ENCODE assay signal across 1 fruit fly cellular context in the genomic region with DNA sequence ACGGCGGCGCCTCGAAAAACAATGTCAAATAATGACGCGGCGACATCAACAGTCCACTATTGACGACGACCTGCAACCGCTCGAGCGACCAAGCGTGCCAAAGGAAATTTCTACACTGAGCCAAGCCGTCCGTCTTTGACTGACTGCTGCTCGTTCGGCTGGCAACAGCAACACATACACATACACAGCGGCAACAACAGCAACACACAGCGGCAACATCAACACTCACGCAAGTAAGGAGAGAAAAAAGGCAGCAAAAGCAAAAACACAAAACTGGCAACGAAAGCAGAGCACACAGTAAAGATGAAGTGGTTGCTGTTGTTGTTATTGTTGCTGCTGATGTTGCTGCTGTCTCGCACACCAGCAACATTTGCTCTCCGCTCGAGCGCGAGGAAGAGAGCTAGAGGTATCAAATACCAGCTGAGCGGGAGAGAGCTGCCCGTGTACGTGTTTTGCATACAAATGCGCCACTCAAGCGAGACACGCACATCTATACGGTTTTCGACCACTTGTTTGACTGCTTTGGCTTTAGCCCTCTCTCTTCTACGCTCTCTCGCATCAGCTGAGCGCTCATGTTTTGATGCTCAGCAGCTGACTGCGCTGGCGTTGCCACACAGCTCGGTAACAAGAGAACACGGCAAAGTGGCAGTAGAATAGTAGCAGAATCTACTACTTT.
TF ChIP-seq lines count a peak whose summit lies in the region.

No protein-coding gene starts in this region.

TF ChIP-seq in whole organism, embryonic, 481 proteins besides CTCF, POLR2A, EP300 and RAD21 (continued from another document and continues in another):
- TF ChIP-seq CG9727 (GFP tag; optimal IDR thresholded peaks at IDR 0.05; lab: Kevin White, UChicago) (peak; percentile 50), inv (GFP tag; IDR thresholded peaks at IDR 0.05; lab: Robert Waterston, UW; ENCODE audit: partially characterized antibody) (peak; percentile 23; the same call in 1 of the 2 replicates), CG12071 (GFP tag; optimal IDR thresholded peaks at IDR 0.05; lab: Kevin White, UChicago) (peak; percentile 69), Doc3 (GFP tag; IDR thresholded peaks at IDR 0.05; lab: Robert Waterston, UW; ENCODE audit: partially characterized antibody) (peak; percentile 72), CG9876 (GFP tag; optimal IDR thresholded peaks at IDR 0.05; lab: Kevin White, UChicago) (no peak), Dip2 (GFP tag; IDR thresholded peaks at IDR 0.05; lab: Robert Waterston, UW) (no peak), HLH4C (GFP tag; IDR thresholded peaks at IDR 0.05; lab: Robert Waterston, UW; ENCODE audit: partially characterized antibody) (no peak; the same call in 2 of the 3 replicates), CG9609 (GFP tag; optimal IDR thresholded peaks at IDR 0.05; lab: Kevin White, UChicago) (no peak), lbe (GFP tag; optimal IDR thresholded peaks at IDR 0.05; lab: Kevin White, UChicago) (peak; percentile 94), prd (optimal IDR thresholded peaks at IDR 0.05; lab: Kevin White, UChicago) (no peak), prd (GFP tag; IDR thresholded peaks at IDR 0.05; lab: Robert Waterston, UW) (no peak), CG13123 (GFP tag; optimal IDR thresholded peaks at IDR 0.05; lab: Kevin White, UChicago) (no peak), Lim3 (GFP tag; IDR thresholded peaks at IDR 0.05; lab: Robert Waterston, UW) (no peak), CG7357 (GFP tag; IDR thresholded peaks at IDR 0.05; lab: Robert Waterston, UW) (no peak), CG14710 (tag; optimal IDR thresholded peaks at IDR 0.05; lab: Kevin White, UChicago) (peak; percentile 3), crol (GFP tag; IDR thresholded peaks at IDR 0.05; lab: Robert Waterston, UW) (peak; percentile 46), CG13775 (GFP tag; optimal IDR thresholded peaks at IDR 0.05; lab: Kevin White, UChicago) (no peak), bowl (GFP tag; IDR thresholded peaks at IDR 0.05; lab: Robert Waterston, UW) (no peak), exex (tag; optimal IDR thresholded peaks at IDR 0.05; lab: Kevin White, UChicago) (no peak), cato (GFP tag; optimal IDR thresholded peaks at IDR 0.05; lab: Kevin White, UChicago; ENCODE audit: borderline replicate concordance) (no peak), CG16779 (GFP tag; IDR thresholded peaks at IDR 0.05; lab: Robert Waterston, UW) (no peak), Dfd (GFP tag; optimal IDR thresholded peaks at IDR 0.05; lab: Kevin White, UChicago) (no peak), CG15269 (tag; optimal IDR thresholded peaks at IDR 0.05; lab: Kevin White, UChicago) (peak; percentile 49), CG2199 (GFP tag; IDR thresholded peaks at IDR 0.05; lab: Robert Waterston, UW) (peak; percentile 74; the same call in 1 of the 3 replicates), H2.0 (GFP tag; IDR thresholded peaks at IDR 0.05; lab: Robert Waterston, UW) (no peak), Deaf1 (tag; optimal IDR thresholded peaks at IDR 0.05; lab: Kevin White, UChicago) (peak; percentile 76), Pdp1 (GFP tag; optimal IDR thresholded peaks at IDR 0.05; lab: Kevin White, UChicago) (no peak), CG18476 (GFP tag; optimal IDR thresholded peaks at IDR 0.05; lab: Kevin White, UChicago) (no peak), tna (GFP tag; IDR thresholded peaks at IDR 0.05; lab: Robert Waterston, UW; ENCODE audit: partially characterized antibody) (peak; percentile 34; the same call in 1 of the 2 replicates), luna (GFP tag; optimal IDR thresholded peaks at IDR 0.05; lab: Kevin White, UChicago) (no peak), Asciz (GFP tag; optimal IDR thresholded peaks at IDR 0.05; lab: Kevin White, UChicago) (no peak), CG7271 (tag; optimal IDR thresholded peaks at IDR 0.05; lab: Kevin White, UChicago) (no peak), CG18619 (GFP tag; optimal IDR thresholded peaks at IDR 0.05; lab: Kevin White, UChicago) (no peak), dimm (GFP tag; IDR thresholded peaks at IDR 0.05; lab: Robert Waterston, UW) (no peak), Kr (GFP tag; optimal IDR thresholded peaks at IDR 0.05; lab: Kevin White, UChicago) (no peak), kni (GFP tag; optimal IDR thresholded peaks at IDR 0.05; lab: Kevin White, UChicago) (peak; percentile 97), ERR (GFP tag; optimal IDR thresholded peaks at IDR 0.05; lab: Kevin White, UChicago) (no peak), NFAT (GFP tag; IDR thresholded peaks at IDR 0.05; lab: Robert Waterston, UW) (peak; percentile 61; the same call in 1 of the 2 replicates), Jarid2 (GFP tag; optimal IDR thresholded peaks at IDR 0.05; lab: Kevin White, UChicago) (peak; percentile 96), hbn (GFP tag; IDR thresholded peaks at IDR 0.05; lab: Robert Waterston, UW; ENCODE audit: partially characterized antibody) (peak; percentile 80), bsh (GFP tag; optimal IDR thresholded peaks at IDR 0.05; lab: Kevin White, UChicago) (peak in 1 of 2 experiments; percentile 79), CkIIα-i1 (GFP tag; IDR thresholded peaks at IDR 0.05; lab: Robert Waterston, UW) (no peak), CG6272 (GFP tag; IDR thresholded peaks at IDR 0.05; lab: Robert Waterston, UW) (no peak), CG10979 (tag; optimal IDR thresholded peaks at IDR 0.05; lab: Kevin White, UChicago) (no peak), CG2116 (GFP tag; optimal IDR thresholded peaks at IDR 0.05; lab: Kevin White, UChicago) (no peak), gcm2 (GFP tag; optimal IDR thresholded peaks at IDR 0.05; lab: Kevin White, UChicago) (peak; percentile 26), ATbp (GFP tag; optimal IDR thresholded peaks at IDR 0.05; lab: Kevin White, UChicago) (no peak), HLH54F (GFP tag; optimal IDR thresholded peaks at IDR 0.05; lab: Kevin White, UChicago) (no peak), Sry-δ (GFP tag; optimal IDR thresholded peaks at IDR 0.05; lab: Kevin White, UChicago) (no peak), CG6683 (GFP tag; optimal IDR thresholded peaks at IDR 0.05; lab: Kevin White, UChicago) (peak; percentile 39), Eip74EF (GFP tag; optimal IDR thresholded peaks at IDR 0.05; lab: Kevin White, UChicago) (peak in 1 of 2 experiments; percentile 67), Nf-YB (GFP tag; optimal IDR thresholded peaks at IDR 0.05; lab: Kevin White, UChicago) (peak; percentile 47), ttk (GFP tag; IDR thresholded peaks at IDR 0.05; lab: Robert Waterston, UW) (no peak), gfzf (GFP tag; optimal IDR thresholded peaks at IDR 0.05; lab: Kevin White, UChicago) (no peak), CG17359 (tag; optimal IDR thresholded peaks at IDR 0.05; lab: Kevin White, UChicago) (peak; percentile 44), dmrt99B (tag; optimal IDR thresholded peaks at IDR 0.05; lab: Kevin White, UChicago) (no peak), emc (GFP tag; optimal IDR thresholded peaks at IDR 0.05; lab: Kevin White, UChicago) (no peak), CG14014 (GFP tag; IDR thresholded peaks at IDR 0.05; lab: Robert Waterston, UW) (peak; percentile 6; the same call in 1 of the 2 replicates), Dp (GFP tag; optimal IDR thresholded peaks at IDR 0.05; lab: Kevin White, UChicago) (no peak), nau (GFP tag; optimal IDR thresholded peaks at IDR 0.05; lab: Kevin White, UChicago) (peak; percentile 51), Gug (GFP tag; IDR thresholded peaks at IDR 0.05; lab: Robert Waterston, UW) (no peak), scrt (GFP tag; optimal IDR thresholded peaks at IDR 0.05; lab: Kevin White, UChicago) (peak; percentile 97), Oli (tag; optimal IDR thresholded peaks at IDR 0.05; lab: Kevin White, UChicago) (peak; percentile 9), CG10543 (GFP tag; optimal IDR thresholded peaks at IDR 0.05; lab: Kevin White, UChicago) (peak; percentile 78), CG10565 (GFP tag; optimal IDR thresholded peaks at IDR 0.05; lab: Kevin White, UChicago) (no peak), tin (GFP tag; optimal IDR thresholded peaks at IDR 0.05; lab: Kevin White, UChicago) (peak; percentile 7), CG14050 (GFP tag; IDR thresholded peaks at IDR 0.05; lab: Robert Waterston, UW) (no peak), CG34376 (GFP tag; optimal IDR thresholded peaks at IDR 0.05; lab: Kevin White, UChicago) (peak; percentile 78), Meics (GFP tag; optimal IDR thresholded peaks at IDR 0.05; lab: Kevin White, UChicago) (no peak), CG1792 (GFP tag; optimal IDR thresholded peaks at IDR 0.05; lab: Kevin White, UChicago) (no peak), CG18764 (GFP tag; optimal IDR thresholded peaks at IDR 0.05; lab: Kevin White, UChicago) (no peak), dati (GFP tag; IDR thresholded peaks at IDR 0.05; lab: Robert Waterston, UW) (no peak), Side (GFP tag; optimal IDR thresholded peaks at IDR 0.05; lab: Kevin White, UChicago) (no peak), nerfin-2 (GFP tag; IDR thresholded peaks at IDR 0.05; lab: Robert Waterston, UW; ENCODE audit: partially characterized antibody) (no peak), CG6854 (GFP tag; optimal IDR thresholded peaks at IDR 0.05; lab: Kevin White, UChicago) (peak; percentile 29), CG11560 (tag; IDR thresholded peaks at IDR 0.05; lab: Robert Waterston, UW) (no peak), CG32767 (GFP tag; IDR thresholded peaks at IDR 0.05; lab: Robert Waterston, UW) (peak; percentile 32; the same call in 1 of the 2 replicates), Tbp (GFP tag; optimal IDR thresholded peaks at IDR 0.05; lab: Kevin White, UChicago) (peak; percentile 18), org-1 (GFP tag; optimal IDR thresholded peaks at IDR 0.05; lab: Kevin White, UChicago) (peak; percentile 17), Mes4 (GFP tag; optimal IDR thresholded peaks at IDR 0.05; lab: Kevin White, UChicago) (no peak), CG11504 (tag; optimal IDR thresholded peaks at IDR 0.05; lab: Kevin White, UChicago) (peak; percentile 100), Neu2 (GFP tag; optimal IDR thresholded peaks at IDR 0.05; lab: Kevin White, UChicago; ENCODE audit: borderline replicate concordance) (no peak), z (GFP tag; IDR thresholded peaks at IDR 0.05; lab: Robert Waterston, UW) (peak; percentile 71; the same call in 2 of the 3 replicates), Lpt (GFP tag; optimal IDR thresholded peaks at IDR 0.05; lab: Kevin White, UChicago) (no peak), CG4820 (GFP tag; optimal IDR thresholded peaks at IDR 0.05; lab: Kevin White, UChicago) (no peak), CG31441 (GFP tag; IDR thresholded peaks at IDR 0.05; lab: Robert Waterston, UW) (no peak; the same call in 1 of the 2 replicates), MTF-1 (GFP tag; optimal IDR thresholded peaks at IDR 0.05; lab: Kevin White, UChicago; ENCODE audit: borderline replicate concordance) (peak; percentile 11), Trl (optimal IDR thresholded peaks at IDR 0.05; lab: Kevin White, UChicago) (peak; percentile 99 to 100), Trl (GFP tag; optimal IDR thresholded peaks at IDR 0.05; lab: Kevin White, UChicago) (peak; percentile 78), CG16813 (GFP tag; IDR thresholded peaks at IDR 0.05; lab: Robert Waterston, UW; ENCODE audit: partially characterized antibody) (no peak; the same call in 2 of the 3 replicates), CG7372 (GFP tag; IDR thresholded peaks at IDR 0.05; lab: Robert Waterston, UW) (no peak), Hr3 (GFP tag; optimal IDR thresholded peaks at IDR 0.05; lab: Kevin White, UChicago) (no peak), Hand (GFP tag; optimal IDR thresholded peaks at IDR 0.05; lab: Kevin White, UChicago) (peak; percentile 72), CG6254 (GFP tag; optimal IDR thresholded peaks at IDR 0.05; lab: Kevin White, UChicago) (peak; percentile 22), CG12219 (GFP tag; optimal IDR thresholded peaks at IDR 0.05; lab: Kevin White, UChicago) (peak; percentile 47), D19A (tag; optimal IDR thresholded peaks at IDR 0.05; lab: Kevin White, UChicago) (no peak), Optix (GFP tag; IDR thresholded peaks at IDR 0.05; lab: Robert Waterston, UW) (0 out of 3 replicates have a peak, but pooled peaks have one; percentile 6), CG11456 (GFP tag; IDR thresholded peaks at IDR 0.05; lab: Robert Waterston, UW) (peak; percentile 56; the same call in 2 of the 3 replicates), grn (GFP tag; optimal IDR thresholded peaks at IDR 0.05; lab: Kevin White, UChicago) (no peak), Fer2 (tag; optimal IDR thresholded peaks at IDR 0.05; lab: Kevin White, UChicago) (no peak), CG8281 (tag; optimal IDR thresholded peaks at IDR 0.05; lab: Kevin White, UChicago) (no peak), zen (tag; optimal IDR thresholded peaks at IDR 0.05; lab: Kevin White, UChicago) (no peak), CG11696 (GFP tag; IDR thresholded peaks at IDR 0.05; lab: Robert Waterston, UW) (0 out of 2 replicates have a peak, but pooled peaks have one; percentile 17), Atf3 (GFP tag; optimal IDR thresholded peaks at IDR 0.05; lab: Kevin White, UChicago) (no peak), chn (GFP tag; optimal IDR thresholded peaks at IDR 0.05; lab: Kevin White, UChicago) (no peak), vnd (GFP tag; IDR thresholded peaks at IDR 0.05; lab: Robert Waterston, UW; ENCODE audit: partially characterized antibody) (no peak), CG34224 (GFP tag; IDR thresholded peaks at IDR 0.05; lab: Robert Waterston, UW; ENCODE audit: partially characterized antibody) (peak; percentile 94), MESR4 (GFP tag; optimal IDR thresholded peaks at IDR 0.05; lab: Kevin White, UChicago) (no peak), NC2α (GFP tag; optimal IDR thresholded peaks at IDR 0.05; lab: Kevin White, UChicago) (no peak), cwo (GFP tag; optimal IDR thresholded peaks at IDR 0.05; lab: Kevin White, UChicago) (peak; percentile 43), sens (GFP tag; lab: Kevin White, UChicago) (peak; percentile 76), toy (GFP tag; IDR thresholded peaks at IDR 0.05; lab: Robert Waterston, UW) (0 out of 2 replicates have a peak, but pooled peaks have one; percentile 6), h (optimal IDR thresholded peaks at IDR 0.05; lab: Kevin White, UChicago) (no peak), bigmax (GFP tag; optimal IDR thresholded peaks at IDR 0.05; lab: Kevin White, UChicago) (peak; percentile 0), Abd-B (GFP tag; optimal IDR thresholded peaks at IDR 0.05; lab: Kevin White, UChicago) (no peak), jing (GFP tag; optimal IDR thresholded peaks at IDR 0.05; lab: Kevin White, UChicago) (no peak), eve (GFP tag; optimal IDR thresholded peaks at IDR 0.05; lab: Kevin White, UChicago) (no peak), al (GFP tag; IDR thresholded peaks at IDR 0.05; lab: Robert Waterston, UW) (no peak), tap (tag; optimal IDR thresholded peaks at IDR 0.05; lab: Kevin White, UChicago) (peak; percentile 18), eyg (GFP tag; optimal IDR thresholded peaks at IDR 0.05; lab: Kevin White, UChicago) (no peak), CG18599 (GFP tag; optimal IDR thresholded peaks at IDR 0.05; lab: Kevin White, UChicago) (peak; percentile 49), CG17385 (GFP tag; optimal IDR thresholded peaks at IDR 0.05; lab: Kevin White, UChicago) (peak; percentile 26), CG7839 (tag; optimal IDR thresholded peaks at IDR 0.05; lab: Kevin White, UChicago) (peak; percentile 28)
